Fruit fly (Drosophila melanogaster): Measurements from ENCODE around the gene CG34165.
A peak's percentile ranks its signal among the peaks of the same experiment; 100 is the strongest.

Gene CG34165

dm6 chr2L:14713467-14713866, at the start of gene CG34165 (continued):
- TF ChIP-seq CG12104 (GFP tag; optimal IDR thresholded peaks at IDR 0.05) (no peak), vfl (GFP tag; optimal IDR thresholded peaks at IDR 0.05) (no peak), ems (GFP tag; optimal IDR thresholded peaks at IDR 0.05) (no peak), CG9876 (GFP tag; optimal IDR thresholded peaks at IDR 0.05) (no peak), jing (GFP tag; optimal IDR thresholded peaks at IDR 0.05) (no peak), Abd-B (GFP tag; optimal IDR thresholded peaks at IDR 0.05) (no peak)

- 0 out of 3 replicates have a peak, but pooled peaks have one; percentile 28 for TF ChIP-seq CG14860 (GFP tag; IDR thresholded peaks at IDR 0.05; ENCODE audit: partially characterized antibody)
- no peak for TF ChIP-seq CG2116 (GFP tag; optimal IDR thresholded peaks at IDR 0.05)
These were observed 49.2 kb upstream of the CG34165 start for dm6 chr2L:14664361-14664760.

dm6 chr2L:14664952-14665607, 48.5 kb upstream of the CG34165 start:
- TF ChIP-seq nom (GFP tag; optimal IDR thresholded peaks at IDR 0.05) = peak; percentile 81
- no peak for TF ChIP-seq Hr51 (GFP tag; optimal IDR thresholded peaks at IDR 0.05)
- TF ChIP-seq Drgx (GFP tag; IDR thresholded peaks at IDR 0.05) = peak; percentile 13; the same call in 1 of the 2 replicates

DNA sequence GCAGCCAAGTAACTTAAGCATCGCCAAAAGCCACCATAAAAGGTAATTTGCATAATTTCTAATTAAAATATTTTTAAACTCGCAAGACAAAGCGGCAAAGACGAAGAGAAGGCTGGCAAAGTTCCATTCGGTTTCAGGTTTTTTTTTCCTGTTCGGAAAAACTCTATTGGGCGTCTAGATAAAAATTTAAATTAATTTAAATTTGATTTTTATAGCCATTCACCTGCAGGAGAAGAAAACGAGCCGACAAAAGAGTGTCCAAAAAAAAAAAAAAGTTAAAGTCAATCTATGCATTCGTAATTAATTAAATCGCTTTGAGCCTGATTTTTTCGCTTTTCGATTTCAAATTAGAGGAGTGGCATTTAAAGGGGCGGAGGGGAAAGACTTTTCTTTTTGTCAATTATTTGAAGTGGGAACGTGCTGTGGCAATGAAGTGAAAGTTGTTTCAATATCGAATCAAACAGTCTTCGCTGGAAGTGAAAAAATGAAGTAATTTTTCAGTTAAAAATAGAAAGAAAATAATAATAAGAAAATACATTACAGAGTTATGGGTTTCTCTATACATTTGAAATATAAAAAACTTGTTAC, 45.2 kb upstream of the CG34165 start:
- peak; percentile 56 for TF ChIP-seq CG7745 (tag; optimal IDR thresholded peaks at IDR 0.05)
- no peak for TF ChIP-seq Meics (GFP tag; optimal IDR thresholded peaks at IDR 0.05)
- TF ChIP-seq CG2129 (GFP tag; IDR thresholded peaks at IDR 0.05; ENCODE audit: partially characterized antibody) = no peak
- TF ChIP-seq vvl (GFP tag; IDR thresholded peaks at IDR 0.05) = peak; percentile 82; the same call in 1 of the 2 replicates
- TF ChIP-seq Blimp-1 (GFP tag; optimal IDR thresholded peaks at IDR 0.05) = peak; percentile 95
- TF ChIP-seq Awh (GFP tag; IDR thresholded peaks at IDR 0.05) = peak; percentile 77

DNA sequence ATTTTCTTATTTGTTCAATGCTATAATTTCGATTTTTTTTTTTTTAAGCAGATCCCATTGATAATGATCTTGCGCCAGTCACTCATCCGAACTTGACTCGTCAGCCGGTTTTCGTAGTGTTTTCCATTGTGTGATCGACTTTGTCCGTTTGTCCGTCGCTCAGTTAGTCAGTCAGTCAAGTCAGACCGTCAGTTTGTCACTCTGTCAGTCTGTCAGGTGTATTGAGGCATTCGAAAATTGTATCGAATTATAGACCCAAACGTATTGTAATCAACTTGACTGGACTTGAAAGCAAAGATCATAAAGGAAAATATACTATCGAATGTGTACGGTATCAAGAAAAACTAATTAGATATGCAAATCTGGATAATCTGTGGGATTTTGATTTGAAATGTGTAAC, 44.6 kb upstream of the CG34165 start:
- no peak for TF ChIP-seq slou (GFP tag; optimal IDR thresholded peaks at IDR 0.05)
- no peak for TF ChIP-seq tup (GFP tag; optimal IDR thresholded peaks at IDR 0.05)
- peak; percentile 70 for TF ChIP-seq grn (GFP tag; optimal IDR thresholded peaks at IDR 0.05)
- TF ChIP-seq CG4328 (GFP tag; optimal IDR thresholded peaks at IDR 0.05) = no peak
- TF ChIP-seq Sin3A (optimal IDR thresholded peaks at IDR 0.05) = no peak
- no peak for TF ChIP-seq vfl (GFP tag; optimal IDR thresholded peaks at IDR 0.05)
- no peak for TF ChIP-seq CG32772 (GFP tag; IDR thresholded peaks at IDR 0.05)
- no peak for TF ChIP-seq CG7839 (tag; optimal IDR thresholded peaks at IDR 0.05)
- TF ChIP-seq CG8290 (GFP tag; optimal IDR thresholded peaks at IDR 0.05) = no peak
- TF ChIP-seq CG8290 (tag; optimal IDR thresholded peaks at IDR 0.05) = no peak
- no peak for TF ChIP-seq lola (GFP tag; optimal IDR thresholded peaks at IDR 0.05)
- no peak for TF ChIP-seq CG9727 (GFP tag; optimal IDR thresholded peaks at IDR 0.05)
- no peak for TF ChIP-seq HLH3B (GFP tag; IDR thresholded peaks at IDR 0.05)
- TF ChIP-seq CG10979 (tag; optimal IDR thresholded peaks at IDR 0.05) = no peak
- no peak for TF ChIP-seq Vsx1 (GFP tag; optimal IDR thresholded peaks at IDR 0.05)
- TF ChIP-seq CG8281 (tag; optimal IDR thresholded peaks at IDR 0.05) = peak; percentile 100
- no peak for TF ChIP-seq pita (GFP tag; optimal IDR thresholded peaks at IDR 0.05)
- TF ChIP-seq sd (tag; optimal IDR thresholded peaks at IDR 0.05) = no peak
- no peak for TF ChIP-seq Mrtf (GFP tag; IDR thresholded peaks at IDR 0.05)
- no peak for TF ChIP-seq CG9215 (GFP tag; IDR thresholded peaks at IDR 0.05)
- peak; percentile 13 for TF ChIP-seq CG10209 (GFP tag; optimal IDR thresholded peaks at IDR 0.05)
- TF ChIP-seq B-H1 (GFP tag; IDR thresholded peaks at IDR 0.05) = no peak
- TF ChIP-seq CG18476 (GFP tag; optimal IDR thresholded peaks at IDR 0.05) = no peak
- TF ChIP-seq Chrac-16 (GFP tag; optimal IDR thresholded peaks at IDR 0.05) = no peak
- TF ChIP-seq row (GFP tag; IDR thresholded peaks at IDR 0.05) = no peak
- no peak for TF ChIP-seq CG1832 (GFP tag; optimal IDR thresholded peaks at IDR 0.05)
- no peak for TF ChIP-seq CG16779 (GFP tag; IDR thresholded peaks at IDR 0.05)

All from whole organism, embryonic.